Fruit fly (Drosophila melanogaster) whole organism, embryonic: Measurements from ENCODE around the gene CG14182.

ENCODE experiments used
- Antp ChIP-seq: fragments of 200-800 bp; sonication (Bioruptor generic); optimal IDR thresholded peaks from 3 replicates; lab custom pipeline; 2016; ENCODE audit warnings: missing biosample characterization, missing genetic modification characterization
- CG12236 ChIP-seq: fragments of 200-800 bp; sonication (Bioruptor generic); optimal IDR thresholded peaks from 2 replicates; lab custom pipeline; 2016; ENCODE audit warnings: missing biosample characterization, missing genetic modification characterization
- CTCF ChIP-seq: fragments of 200-800 bp; sonication (Bioruptor generic); optimal IDR thresholded peaks from 2 replicates; lab custom pipeline; 2017; ENCODE audit warnings: missing biosample characterization, mild to moderate bottlenecking, missing genetic modification characterization, moderate library complexity
- Hr51 ChIP-seq, 2 experiments: fragments of 200-800 bp; sonication (Bioruptor generic); optimal IDR thresholded peaks; 2 replicates in 1 of 2; 3 replicates in 1 of 2; lab custom pipeline; 2016 to 2018; ENCODE audit warnings: missing biosample characterization in 2 of 2, missing genetic modification characterization in 2 of 2, mild to moderate bottlenecking in 1 of 2, moderate library complexity in 1 of 2
- NK7.1 ChIP-seq: fragments of 200-800 bp; sonication (Bioruptor generic); optimal IDR thresholded peaks from 3 replicates; lab custom pipeline; 2016; ENCODE audit warnings: missing biosample characterization, missing genetic modification characterization
- ac ChIP-seq: fragments of 200-800 bp; sonication (Bioruptor generic); optimal IDR thresholded peaks from 3 replicates; lab custom pipeline; 2017; ENCODE audit warnings: missing biosample characterization, mild to moderate bottlenecking, missing genetic modification characterization
- amos ChIP-seq: fragments of 200-800 bp; sonication (Bioruptor generic); IDR thresholded peaks from 2 replicates; pipeline ENCODE4 v1.3.6; 2022; ENCODE audit warnings: missing biosample characterization, missing genetic modification characterization; ENCODE audit not compliant: partially characterized antibody
- ato ChIP-seq: fragments of 200-800 bp; sonication (Bioruptor generic); IDR thresholded peaks from 2 replicates; pipeline ENCODE4 v1.3.6; 2022; ENCODE audit warnings: missing biosample characterization, missing genetic modification characterization; ENCODE audit not compliant: partially characterized antibody
- gem ChIP-seq: fragments of 200-800 bp; sonication (Bioruptor generic); optimal IDR thresholded peaks from 2 replicates; lab custom pipeline; 2019; ENCODE audit warnings: missing biosample characterization, mild to moderate bottlenecking, missing genetic modification characterization, moderate library complexity
- unpg ChIP-seq: fragments of 200-800 bp; sonication (Bioruptor generic); optimal IDR thresholded peaks from 3 replicates; lab custom pipeline; 2018; ENCODE audit warnings: missing biosample characterization, mild to moderate bottlenecking, missing genetic modification characterization, moderate library complexity
- z ChIP-seq: fragments of 200-800 bp; sonication (Bioruptor generic); IDR thresholded peaks from 3 replicates; pipeline ENCODE4 v1.3.6; 2022; ENCODE audit warnings: missing biosample characterization, missing genetic modification characterization
- zen ChIP-seq: fragments of 200-800 bp; sonication (Bioruptor generic); optimal IDR thresholded peaks from 3 replicates; lab custom pipeline; 2018; ENCODE audit warnings: missing biosample characterization, mild to moderate bottlenecking, missing genetic modification characterization, moderate library complexity

DNA sequence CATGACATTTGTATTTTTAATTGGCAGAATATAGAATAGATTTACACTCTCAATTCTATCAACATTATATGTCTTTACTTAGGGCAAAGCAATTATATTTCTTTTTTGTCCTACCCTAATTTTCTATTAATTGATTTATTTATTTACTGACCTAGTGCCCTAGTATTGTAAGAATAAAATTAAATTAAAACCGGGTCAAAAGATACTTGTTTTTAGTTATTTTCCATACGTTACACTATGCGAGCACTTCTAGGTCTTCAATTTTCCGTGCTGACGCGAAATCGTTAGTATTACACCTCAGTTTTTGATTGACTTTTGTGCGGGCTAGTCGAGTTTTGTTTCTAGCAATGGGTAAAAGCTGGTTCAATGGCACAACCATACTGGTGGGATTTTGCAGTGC lies 48.2 kb downstream of the CG14182 start, which contains the start of gene CG46462:
- TF ChIP-seq NK7.1 (GFP tag; lab: Kevin White, UChicago), result no peak
- no peak for TF ChIP-seq z
- TF ChIP-seq CTCF (GFP tag; lab: Kevin White, UChicago), result no peak
- no peak for TF ChIP-seq Hr51 (GFP tag; optimal IDR thresholded peaks at IDR 0.05; lab: Kevin White, UChicago)
- no peak for TF ChIP-seq amos (GFP tag; lab: Robert Waterston, UW)
- TF ChIP-seq zen (tag; lab: Kevin White, UChicago), result no peak
- TF ChIP-seq unpg (GFP tag; lab: Kevin White, UChicago), result no peak
- TF ChIP-seq ato (GFP tag; lab: Robert Waterston, UW), result no peak
- no peak for TF ChIP-seq Antp (GFP tag; lab: Kevin White, UChicago)
- TF ChIP-seq gem, result no peak
- TF ChIP-seq CG12236 (GFP tag; lab: Kevin White, UChicago), result no peak
- no peak for TF ChIP-seq ac (GFP tag; lab: Kevin White, UChicago)
